Fruit fly (Drosophila melanogaster): Measurements from ENCODE around the gene CG6638.

Gene CG6638

DNA sequence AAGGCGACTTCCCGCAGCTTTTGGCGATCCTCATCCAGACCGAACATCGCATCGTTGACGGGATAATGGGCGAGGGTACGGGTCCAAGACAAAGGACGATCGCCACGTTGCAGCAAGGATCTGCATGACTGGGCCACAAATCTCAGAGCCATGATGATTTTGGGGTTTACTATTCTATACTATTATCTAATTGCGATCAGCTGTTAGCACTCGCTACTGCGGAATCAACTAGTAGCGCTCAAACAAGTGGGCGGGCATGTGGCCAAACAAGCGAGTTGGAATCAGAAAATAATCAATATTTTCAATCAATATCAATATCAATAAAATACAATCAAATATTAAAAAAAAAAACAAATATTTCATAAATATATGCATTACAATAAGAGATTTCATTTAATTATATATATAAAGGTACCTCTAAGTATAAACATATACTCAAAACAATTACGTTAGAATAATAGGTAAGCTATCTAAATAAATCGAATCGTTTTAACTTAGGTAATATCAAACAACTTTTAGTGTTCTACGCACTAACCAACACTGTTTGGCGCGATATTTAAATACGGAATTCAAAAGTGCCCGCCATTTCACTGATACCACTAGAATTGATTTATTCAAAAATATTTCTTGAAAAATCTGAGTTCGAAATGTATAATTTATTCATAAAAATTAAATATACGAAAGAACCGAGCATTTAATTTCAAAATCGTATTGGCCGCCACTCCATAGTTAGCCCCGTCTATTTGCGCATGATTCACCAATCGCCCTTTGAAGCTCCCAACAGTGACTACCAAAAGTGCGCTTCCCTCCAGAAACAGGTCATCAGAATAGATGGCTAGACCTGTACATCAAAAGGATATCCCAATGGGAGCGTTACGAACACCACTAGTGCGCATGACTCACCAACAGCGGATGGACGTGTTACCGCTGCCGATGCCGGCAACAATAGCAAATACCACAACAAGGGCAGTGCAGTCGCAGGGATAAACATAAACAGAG, at the start of gene CG6638, which contains the start of gene CG43078:
Gene CG6638 (minus strand): TSS at position 235 of the 999 bp plus-strand sequence.
Gene CG43078 (plus strand): TSS at position 965 of the 999 bp plus-strand sequence.
- TF ChIP-seq Dif (GFP tag; optimal IDR thresholded peaks at IDR 0.05; ENCODE audit: partially characterized antibody): no peak
- TF ChIP-seq Hnf4 (GFP tag; optimal IDR thresholded peaks at IDR 0.05): no peak
- TF ChIP-seq rgr (GFP tag; optimal IDR thresholded peaks at IDR 0.05): peak; percentile 46
- TF ChIP-seq Sp1 (GFP tag; optimal IDR thresholded peaks at IDR 0.05): no peak
- peak; percentile 26 for TF ChIP-seq psq (GFP tag; optimal IDR thresholded peaks at IDR 0.05)
- TF ChIP-seq Hr83 (GFP tag; optimal IDR thresholded peaks at IDR 0.05; ENCODE audit: poor library complexity, severe bottlenecking): no peak
- TF ChIP-seq N (GFP tag; optimal IDR thresholded peaks at IDR 0.05): no peak
- TF ChIP-seq tai (GFP tag; optimal IDR thresholded peaks at IDR 0.05): no peak
- no peak for TF ChIP-seq Rel (GFP tag; optimal IDR thresholded peaks at IDR 0.05)
- TF ChIP-seq Rel (tag; optimal IDR thresholded peaks at IDR 0.05): peak; percentile 57
- no peak for TF ChIP-seq Hr78 (GFP tag; optimal IDR thresholded peaks at IDR 0.05)
- TF ChIP-seq foxo (GFP tag; optimal IDR thresholded peaks at IDR 0.05): peak in 1 of 2 experiments; percentile 34
- no peak for TF ChIP-seq Jra (GFP tag; optimal IDR thresholded peaks at IDR 0.05)
- no peak for TF ChIP-seq jim (GFP tag; optimal IDR thresholded peaks at IDR 0.05)
- TF ChIP-seq usp (GFP tag; optimal IDR thresholded peaks at IDR 0.05): no peak
- TF ChIP-seq HLH106 (tag; optimal IDR thresholded peaks at IDR 0.05): no peak

DNA sequence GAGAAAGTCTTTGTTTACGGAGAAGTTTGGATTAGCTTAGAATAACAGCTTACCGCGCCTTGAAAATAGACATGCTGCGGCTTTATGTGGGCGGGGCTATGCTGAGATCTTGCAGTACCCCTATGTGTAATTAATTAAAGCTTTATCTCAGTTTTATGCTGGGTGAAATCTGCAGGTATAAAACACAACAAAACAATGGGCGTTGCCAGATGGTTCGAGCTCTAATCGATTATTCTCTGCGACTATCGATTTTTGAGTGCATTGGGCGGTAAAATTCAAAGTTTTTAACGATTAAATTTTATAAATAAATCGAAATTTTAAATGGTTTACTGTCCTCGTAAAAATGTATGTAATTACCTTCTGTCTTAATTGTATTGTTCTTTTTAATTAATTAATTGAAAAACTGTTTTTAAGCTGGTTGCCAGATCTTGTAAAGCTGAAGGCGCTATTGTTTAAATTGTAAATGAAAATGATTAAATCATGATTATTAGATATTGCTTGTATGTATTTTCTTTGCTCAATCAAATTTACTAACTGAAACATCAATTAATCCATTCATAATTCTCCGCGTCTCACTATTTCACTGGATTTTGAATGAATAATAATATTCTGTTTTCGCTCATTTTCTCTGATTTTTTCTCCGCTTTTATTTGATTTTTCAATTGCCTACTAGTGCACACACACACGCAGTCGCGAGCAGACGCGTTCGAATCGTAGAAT, 48.0 kb upstream of the CG6638 start, which contains the start of the genes GAPsec and Zasp66:
Gene GAPsec (minus strand): TSS at position 200 of the 720 bp plus-strand sequence.
Gene Zasp66 (plus strand): TSS at position 670 of the 720 bp plus-strand sequence.
- no peak for TF ChIP-seq rgr (GFP tag; optimal IDR thresholded peaks at IDR 0.05)
- TF ChIP-seq OdsH (GFP tag; optimal IDR thresholded peaks at IDR 0.05): no peak
- no peak for TF ChIP-seq Mio (GFP tag; optimal IDR thresholded peaks at IDR 0.05)
- TF ChIP-seq ey (GFP tag; optimal IDR thresholded peaks at IDR 0.05): no peak
- no peak for TF ChIP-seq psq (GFP tag; optimal IDR thresholded peaks at IDR 0.05)
- no peak for TF ChIP-seq dsf (GFP tag; optimal IDR thresholded peaks at IDR 0.05; ENCODE audit: borderline replicate concordance)
- no peak for TF ChIP-seq pan (optimal IDR thresholded peaks at IDR 0.05)
- TF ChIP-seq Hr78 (GFP tag; optimal IDR thresholded peaks at IDR 0.05): no peak
- no peak for TF ChIP-seq CrebA (GFP tag; optimal IDR thresholded peaks at IDR 0.05; ENCODE audit: borderline replicate concordance)

DNA sequence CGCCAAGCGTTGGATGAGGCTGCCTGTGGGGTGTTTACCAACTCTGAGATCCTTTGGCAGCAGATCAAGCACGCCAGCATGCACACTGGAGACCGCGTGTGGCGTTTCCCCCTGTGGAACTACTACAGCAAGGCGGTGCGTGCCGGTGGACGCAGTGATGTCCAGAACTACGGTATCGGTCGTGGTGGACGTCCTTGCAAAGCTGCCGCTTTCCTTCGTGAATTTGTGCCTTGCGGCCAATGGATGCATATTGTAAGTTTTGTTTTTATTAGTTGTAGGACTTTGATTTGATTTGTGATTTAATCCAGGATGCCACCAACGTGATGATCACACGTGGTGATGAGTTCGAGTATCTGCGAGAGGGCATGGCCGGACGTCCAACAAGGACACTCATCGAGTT, 45.6 kb upstream of the CG6638 start:
- TF ChIP-seq woc (GFP tag; optimal IDR thresholded peaks at IDR 0.05) (no peak), dmrt93B (GFP tag; optimal IDR thresholded peaks at IDR 0.05) (no peak), brk (GFP tag; optimal IDR thresholded peaks at IDR 0.05) (no peak), lola (GFP tag; optimal IDR thresholded peaks at IDR 0.05) (no peak), h (GFP tag; optimal IDR thresholded peaks at IDR 0.05) (no peak), Hr83 (GFP tag; optimal IDR thresholded peaks at IDR 0.05; ENCODE audit: poor library complexity, severe bottlenecking) (no peak), pan (optimal IDR thresholded peaks at IDR 0.05) (no peak), Jra (GFP tag; optimal IDR thresholded peaks at IDR 0.05) (no peak), sv (GFP tag; optimal IDR thresholded peaks at IDR 0.05) (no peak), Dfd (GFP tag; optimal IDR thresholded peaks at IDR 0.05) (no peak), Abd-B (GFP tag; optimal IDR thresholded peaks at IDR 0.05) (no peak), N (GFP tag; optimal IDR thresholded peaks at IDR 0.05) (no peak), Vsx2 (GFP tag; optimal IDR thresholded peaks at IDR 0.05; ENCODE audit: partially characterized antibody) (no peak), HLH106 (tag; optimal IDR thresholded peaks at IDR 0.05) (no peak)

DNA sequence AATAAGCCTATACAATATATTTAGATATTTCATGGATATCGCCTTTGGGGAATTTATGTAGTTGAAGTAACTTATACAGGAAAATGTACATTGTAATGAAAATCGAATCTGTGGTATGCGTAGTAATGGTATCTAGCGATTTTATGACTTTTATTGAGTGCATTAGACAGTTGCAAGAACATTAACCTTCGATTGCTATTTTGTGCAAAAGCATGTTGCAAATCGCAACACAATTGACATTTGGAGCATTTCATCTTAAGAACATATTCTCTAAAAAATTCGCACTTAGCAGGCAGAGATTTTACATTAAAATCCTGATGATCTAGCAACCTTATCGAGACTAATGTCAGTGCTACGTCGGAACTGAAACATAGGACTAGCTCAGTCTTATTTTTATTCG, 43.7 kb upstream of the CG6638 start, which contains the start of gene S-Lap2:
Gene S-Lap2 (plus strand): TSS at position 301 of the 400 bp plus-strand sequence.
- TF ChIP-seq dl (GFP tag; optimal IDR thresholded peaks at IDR 0.05; ENCODE audit: insufficient read depth in 1 of 2, partially characterized antibody in 2 of 2) (no peak), foxo (GFP tag; optimal IDR thresholded peaks at IDR 0.05) (no peak), CG32264 (GFP tag; optimal IDR thresholded peaks at IDR 0.05) (no peak), ey (GFP tag; optimal IDR thresholded peaks at IDR 0.05) (no peak), fru (GFP tag; optimal IDR thresholded peaks at IDR 0.05) (no peak)

Measured in whole organism, wandering third instar larva.